Fruit fly (Drosophila melanogaster): ENCODE data around the gene PolA2.

- no peak for TF ChIP-seq CG8478 (optimal IDR thresholded peaks at IDR 0.05)
- TF ChIP-seq CTCF (optimal IDR thresholded peaks at IDR 0.05), result peak; percentile 19 to 31
These were observed at the start of gene PolA2, which contains the start of gene CG31064 for dm6 chr3R:27238438-27239301.
